Worm (Caenorhabditis elegans): ENCODE results near the gene W02F12.4.

Gene W02F12.4

ce11 chrV:6694668-6695067 is 12.1 kb downstream of the W02F12.4 start, which contains the start of gene W02F12.8:
W02F12.8 (minus strand) TSS chrV:6694768.
- no peak for TF ChIP-seq ztf-29 (GFP tag; IDR thresholded peaks at IDR 0.05)

DNA sequence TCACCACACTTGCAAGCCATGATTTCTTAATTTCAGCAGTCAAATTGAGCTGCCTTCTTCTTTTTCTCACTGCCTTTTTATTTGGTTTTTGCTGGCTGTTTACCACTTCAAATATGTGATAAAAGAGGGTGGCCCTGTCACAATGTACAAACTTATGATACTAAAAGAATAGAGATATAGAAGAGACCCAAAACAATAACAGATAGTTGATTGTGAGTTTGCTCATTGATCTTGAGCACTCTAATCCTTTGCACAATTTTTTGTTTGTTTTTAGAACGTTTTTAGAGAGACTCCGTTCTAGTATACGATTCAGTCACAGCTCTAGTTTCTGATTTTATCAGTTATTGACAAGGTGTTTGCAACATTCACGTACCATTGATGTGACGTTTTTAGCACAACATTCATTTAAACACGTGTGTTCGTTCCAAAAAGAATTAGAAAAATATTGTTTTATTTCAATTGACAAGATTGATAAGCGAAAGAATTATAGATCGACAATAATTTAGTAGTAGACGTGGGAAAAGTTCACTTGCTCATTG is 14.9 kb downstream of the W02F12.4 start, which contains the start of gene mtl-1:
Gene mtl-1, minus strand, starts transcription at position 51 of the 539 bp plus-strand sequence.
- no peak for TF ChIP-seq ref-1 (GFP tag; conservative IDR thresholded peaks at IDR 0.05)
- no peak for TF ChIP-seq cog-1 (tag; optimal IDR thresholded peaks at IDR 0.05)
- TF ChIP-seq tab-1 (GFP tag; IDR thresholded peaks at IDR 0.05), result no peak
- TF ChIP-seq flt-1 (GFP tag; IDR thresholded peaks at IDR 0.05), result no peak
- no peak for TF ChIP-seq med-1 (GFP tag; optimal IDR thresholded peaks at IDR 0.05; ENCODE audit: insufficient read depth)
- no peak for TF ChIP-seq ztf-23 (GFP tag; IDR thresholded peaks at IDR 0.05)
- no peak for TF ChIP-seq T22C8.4 (GFP tag; IDR thresholded peaks at IDR 0.05)
- TF ChIP-seq klf-2 (GFP tag; conservative IDR thresholded peaks at IDR 0.05), result no peak
- no peak for TF ChIP-seq ztf-29 (GFP tag; IDR thresholded peaks at IDR 0.05)

ce11 chrV:6690075-6690474 is 16.7 kb downstream of the W02F12.4 start:
- TF ChIP-seq T22C8.4 (GFP tag; IDR thresholded peaks at IDR 0.05) (no peak), ref-1 (GFP tag; conservative IDR thresholded peaks at IDR 0.05) (no peak), klf-2 (GFP tag; conservative IDR thresholded peaks at IDR 0.05) (no peak), ztf-29 (GFP tag; IDR thresholded peaks at IDR 0.05) (no peak), med-1 (GFP tag; optimal IDR thresholded peaks at IDR 0.05; ENCODE audit: insufficient read depth) (no peak), cog-1 (tag; optimal IDR thresholded peaks at IDR 0.05) (no peak), tab-1 (GFP tag; IDR thresholded peaks at IDR 0.05) (no peak), flt-1 (GFP tag; IDR thresholded peaks at IDR 0.05) (no peak), ztf-23 (GFP tag; IDR thresholded peaks at IDR 0.05) (no peak)

DNA sequence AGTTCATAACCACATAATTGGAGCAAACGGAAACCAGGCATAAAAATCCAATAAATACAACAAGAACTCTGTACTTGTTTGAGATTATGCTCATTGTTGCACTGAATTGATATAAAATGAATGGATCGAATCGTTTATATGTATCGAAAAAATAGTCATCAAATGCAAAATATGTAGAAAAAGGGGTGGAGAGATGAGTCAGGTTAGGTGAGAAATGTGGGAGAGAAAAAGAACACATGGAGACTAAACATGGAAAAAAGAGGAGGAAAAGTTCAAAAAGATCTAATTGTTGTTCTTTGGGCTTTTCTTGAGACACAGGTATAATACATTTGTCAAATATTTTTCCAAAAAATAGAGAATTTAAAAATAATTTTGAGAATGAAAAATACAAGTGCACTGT is 18.3 kb downstream of the W02F12.4 start, which contains the start of gene K11G9.5:
Gene K11G9.5, minus strand, starts transcription at position 101 of the 400 bp plus-strand sequence.
- TF ChIP-seq tab-1 (GFP tag; IDR thresholded peaks at IDR 0.05) (no peak), ref-1 (GFP tag; conservative IDR thresholded peaks at IDR 0.05) (no peak), ztf-23 (GFP tag; IDR thresholded peaks at IDR 0.05) (no peak)

- TF ChIP-seq T22C8.4 (GFP tag; IDR thresholded peaks at IDR 0.05) (no peak), klf-2 (GFP tag; conservative IDR thresholded peaks at IDR 0.05) (no peak), tab-1 (GFP tag; IDR thresholded peaks at IDR 0.05) (no peak), ref-1 (GFP tag; conservative IDR thresholded peaks at IDR 0.05) (no peak), flt-1 (GFP tag; IDR thresholded peaks at IDR 0.05) (no peak), med-1 (GFP tag; optimal IDR thresholded peaks at IDR 0.05; ENCODE audit: insufficient read depth) (no peak), ztf-29 (GFP tag; IDR thresholded peaks at IDR 0.05) (no peak), ztf-23 (GFP tag; IDR thresholded peaks at IDR 0.05) (no peak), cog-1 (tag; optimal IDR thresholded peaks at IDR 0.05) (no peak)
Measured at ce11 chrV:6685963-6686362, 20.8 kb downstream of the W02F12.4 start.

- TF ChIP-seq klf-2 (GFP tag; conservative IDR thresholded peaks at IDR 0.05), result no peak
- no peak for TF ChIP-seq tab-1 (GFP tag; IDR thresholded peaks at IDR 0.05)
- TF ChIP-seq med-1 (GFP tag; optimal IDR thresholded peaks at IDR 0.05; ENCODE audit: insufficient read depth), result no peak
- no peak for TF ChIP-seq ztf-23 (GFP tag; IDR thresholded peaks at IDR 0.05)
- TF ChIP-seq cog-1 (tag; optimal IDR thresholded peaks at IDR 0.05), result no peak
- no peak for TF ChIP-seq ref-1 (GFP tag; conservative IDR thresholded peaks at IDR 0.05)
- no peak for TF ChIP-seq T22C8.4 (GFP tag; IDR thresholded peaks at IDR 0.05)
- no peak for TF ChIP-seq ztf-29 (GFP tag; IDR thresholded peaks at IDR 0.05)
- no peak for TF ChIP-seq flt-1 (GFP tag; IDR thresholded peaks at IDR 0.05)
Measured at ce11 chrV:6685499-6685898, 21.2 kb downstream of the W02F12.4 start.

DNA sequence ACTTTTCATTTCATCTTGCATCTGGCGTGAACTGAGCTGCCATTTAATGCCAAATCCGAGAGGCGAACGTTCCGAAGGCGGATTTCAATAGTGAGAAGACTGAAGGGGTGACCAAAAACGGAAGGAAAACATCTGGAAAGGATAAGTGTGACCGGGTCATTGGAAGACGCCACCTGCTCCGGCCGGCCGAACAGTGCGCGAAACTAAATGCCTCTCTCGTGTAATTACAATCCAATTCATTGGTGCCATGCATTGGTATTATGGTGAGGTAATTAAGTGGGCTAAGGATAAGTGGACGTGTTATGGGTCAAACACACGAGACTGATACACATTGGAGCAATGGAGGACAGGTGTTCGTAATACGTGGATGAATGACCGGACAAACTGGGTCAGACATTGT is 22.2 kb downstream of the W02F12.4 start:
- TF ChIP-seq tab-1 (GFP tag; IDR thresholded peaks at IDR 0.05), result 0 out of 2 replicates have a peak, but pooled peaks have one; percentile 52
- TF ChIP-seq T22C8.4 (GFP tag; IDR thresholded peaks at IDR 0.05), result no peak
- TF ChIP-seq ztf-23 (GFP tag; IDR thresholded peaks at IDR 0.05), result no peak
- peak; percentile 32 for TF ChIP-seq cog-1 (tag; optimal IDR thresholded peaks at IDR 0.05)

- TF ChIP-seq tab-1 (GFP tag; IDR thresholded peaks at IDR 0.05), result no peak
- TF ChIP-seq med-1 (GFP tag; optimal IDR thresholded peaks at IDR 0.05; ENCODE audit: insufficient read depth), result no peak
- TF ChIP-seq ref-1 (GFP tag; conservative IDR thresholded peaks at IDR 0.05), result no peak
- no peak for TF ChIP-seq ztf-29 (GFP tag; IDR thresholded peaks at IDR 0.05)
- TF ChIP-seq ztf-23 (GFP tag; IDR thresholded peaks at IDR 0.05), result no peak
- no peak for TF ChIP-seq flt-1 (GFP tag; IDR thresholded peaks at IDR 0.05)
- no peak for TF ChIP-seq klf-2 (GFP tag; conservative IDR thresholded peaks at IDR 0.05)
- TF ChIP-seq cog-1 (tag; optimal IDR thresholded peaks at IDR 0.05), result no peak
- no peak for TF ChIP-seq T22C8.4 (GFP tag; IDR thresholded peaks at IDR 0.05)
Measured at ce11 chrV:6683740-6684139, 23.0 kb downstream of the W02F12.4 start.

ce11 chrV:6683282-6683681 is 23.5 kb downstream of the W02F12.4 start:
- no peak for TF ChIP-seq ztf-29 (GFP tag; IDR thresholded peaks at IDR 0.05)
- no peak for TF ChIP-seq cog-1 (tag; optimal IDR thresholded peaks at IDR 0.05)
- TF ChIP-seq ref-1 (GFP tag; conservative IDR thresholded peaks at IDR 0.05), result no peak
- TF ChIP-seq klf-2 (GFP tag; conservative IDR thresholded peaks at IDR 0.05), result no peak
- no peak for TF ChIP-seq T22C8.4 (GFP tag; IDR thresholded peaks at IDR 0.05)
- TF ChIP-seq med-1 (GFP tag; optimal IDR thresholded peaks at IDR 0.05; ENCODE audit: insufficient read depth), result no peak
- no peak for TF ChIP-seq ztf-23 (GFP tag; IDR thresholded peaks at IDR 0.05)
- TF ChIP-seq flt-1 (GFP tag; IDR thresholded peaks at IDR 0.05), result no peak
- no peak for TF ChIP-seq tab-1 (GFP tag; IDR thresholded peaks at IDR 0.05)

DNA sequence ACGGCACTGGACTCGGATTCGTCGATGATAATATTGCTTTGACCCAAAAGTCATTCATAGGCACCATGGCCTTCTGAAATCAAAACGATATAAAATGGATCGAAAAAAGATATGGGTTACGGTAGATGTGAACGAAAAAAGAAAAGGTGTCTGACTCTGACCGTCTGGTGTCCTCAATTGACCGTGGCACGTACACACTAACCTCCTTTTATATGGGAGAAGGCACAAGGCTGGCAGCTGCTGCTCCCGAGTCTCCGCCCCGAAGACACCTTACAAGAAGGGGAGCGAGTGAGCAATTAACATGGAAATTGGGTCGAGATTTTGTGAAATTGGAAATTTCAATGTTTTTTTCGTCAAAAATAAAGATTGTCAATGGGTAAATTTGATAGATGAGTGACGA is 25.2 kb downstream of the W02F12.4 start, which contains the start of gene egl-46:
Gene egl-46, minus strand, starts transcription at position 73 of the 400 bp plus-strand sequence.
- TF ChIP-seq ref-1 (GFP tag; conservative IDR thresholded peaks at IDR 0.05) (no peak), klf-2 (GFP tag; conservative IDR thresholded peaks at IDR 0.05) (no peak), med-1 (GFP tag; optimal IDR thresholded peaks at IDR 0.05; ENCODE audit: insufficient read depth) (no peak), cog-1 (tag; optimal IDR thresholded peaks at IDR 0.05) (no peak), ztf-29 (GFP tag; IDR thresholded peaks at IDR 0.05) (no peak)

All from whole organism, midembryonic.